Fruit fly (Drosophila melanogaster): ENCODE data around the gene CG34273.

The CG34273 gene

dm6 chr3R:14476273-14476672 is 40.6 kb upstream of the CG34273 start (continued):
- TF ChIP-seq CG11504 (tag; optimal IDR thresholded peaks at IDR 0.05) (peak; percentile 86), z (GFP tag; IDR thresholded peaks at IDR 0.05) (no peak), run (tag; optimal IDR thresholded peaks at IDR 0.05) (peak; percentile 8), hkb (optimal IDR thresholded peaks at IDR 0.05) (no peak), hkb (GFP tag; IDR thresholded peaks at IDR 0.05) (peak; percentile 82), nerfin-1 (tag; optimal IDR thresholded peaks at IDR 0.05) (peak; percentile 4), E2f2 (GFP tag; IDR thresholded peaks at IDR 0.05) (peak; percentile 56), CG18764 (GFP tag; optimal IDR thresholded peaks at IDR 0.05) (peak; percentile 32), CG1603 (tag; optimal IDR thresholded peaks at IDR 0.05) (peak; percentile 84), Hr39 (optimal IDR thresholded peaks at IDR 0.05) (no peak), Gug (GFP tag; IDR thresholded peaks at IDR 0.05) (peak; percentile 54; the same call in 2 of the 4 replicates), Kr (GFP tag; optimal IDR thresholded peaks at IDR 0.05) (no peak), phol (tag; optimal IDR thresholded peaks at IDR 0.05) (peak; percentile 63), CG10959 (GFP tag; IDR thresholded peaks at IDR 0.05) (no peak), Hand (GFP tag; optimal IDR thresholded peaks at IDR 0.05) (no peak), cas (GFP tag; IDR thresholded peaks at IDR 0.05) (no peak), psq (GFP tag; optimal IDR thresholded peaks at IDR 0.05) (no peak), CG14860 (GFP tag; IDR thresholded peaks at IDR 0.05; ENCODE audit: partially characterized antibody) (no peak), CG5180 (GFP tag; optimal IDR thresholded peaks at IDR 0.05) (peak; percentile 43), CG2875 (GFP tag; optimal IDR thresholded peaks at IDR 0.05) (peak; percentile 42), stwl (tag; optimal IDR thresholded peaks at IDR 0.05) (no peak), CG12236 (GFP tag; optimal IDR thresholded peaks at IDR 0.05) (no peak), sna (GFP tag; IDR thresholded peaks at IDR 0.05; ENCODE audit: partially characterized antibody) (no peak), jing (GFP tag; optimal IDR thresholded peaks at IDR 0.05) (peak; percentile 54), CG2202 (tag; optimal IDR thresholded peaks at IDR 0.05) (no peak), CG12219 (GFP tag; optimal IDR thresholded peaks at IDR 0.05) (peak; percentile 64), disco-r (GFP tag; optimal IDR thresholded peaks at IDR 0.05) (peak; percentile 49), CG32767 (GFP tag; IDR thresholded peaks at IDR 0.05) (peak; percentile 64; the same call in 1 of the 2 replicates), crc (GFP tag; optimal IDR thresholded peaks at IDR 0.05) (peak; percentile 2), Oli (tag; optimal IDR thresholded peaks at IDR 0.05) (peak; percentile 72), CG33557 (GFP tag; optimal IDR thresholded peaks at IDR 0.05) (no peak), dimm (GFP tag; IDR thresholded peaks at IDR 0.05) (peak; percentile 55), dmrt11E (tag; optimal IDR thresholded peaks at IDR 0.05) (no peak), CG3163 (GFP tag; optimal IDR thresholded peaks at IDR 0.05) (peak; percentile 40), Gsc (GFP tag; IDR thresholded peaks at IDR 0.05) (no peak), otp (GFP tag; IDR thresholded peaks at IDR 0.05) (peak; percentile 58; the same call in 1 of the 3 replicates), CG6175 (GFP tag; IDR thresholded peaks at IDR 0.05) (no peak), fru (optimal IDR thresholded peaks at IDR 0.05) (no peak), dan (GFP tag; IDR thresholded peaks at IDR 0.05) (no peak), hb (GFP tag; IDR thresholded peaks at IDR 0.05; ENCODE audit: partially characterized antibody) (no peak), CG6854 (GFP tag; optimal IDR thresholded peaks at IDR 0.05) (no peak), cwo (GFP tag; optimal IDR thresholded peaks at IDR 0.05) (peak; percentile 27), sima (GFP tag; optimal IDR thresholded peaks at IDR 0.05) (no peak), CG17612 (GFP tag; IDR thresholded peaks at IDR 0.05) (peak; percentile 26; the same call in 1 of the 2 replicates), nau (GFP tag; optimal IDR thresholded peaks at IDR 0.05) (peak; percentile 61), CG4404 (GFP tag; IDR thresholded peaks at IDR 0.05) (peak; percentile 39), klu (GFP tag; IDR thresholded peaks at IDR 0.05) (peak; percentile 33; the same call in 1 of the 2 replicates), CG14667 (GFP tag; IDR thresholded peaks at IDR 0.05) (peak; percentile 70), CG14050 (GFP tag; IDR thresholded peaks at IDR 0.05) (peak; percentile 63), dpn (GFP tag; optimal IDR thresholded peaks at IDR 0.05) (peak; percentile 66 to 76), ewg (GFP tag; optimal IDR thresholded peaks at IDR 0.05) (peak; percentile 14), Optix (GFP tag; IDR thresholded peaks at IDR 0.05) (peak; percentile 77)
